Worm (Caenorhabditis elegans) whole organism, early embryonic: ENCODE data around the gene Y38A10A.2.

Source experiments
- F13C5.2 ChIP-seq: sonication (generic microtip); optimal IDR thresholded peaks from 2 replicates; lab custom pipeline; 2017; ENCODE audit warnings: mild to moderate bottlenecking, missing genetic modification characterization, inconsistent platforms, missing compliant biosample characterization
- aly-1 ChIP-seq: sonication (generic microtip); optimal IDR thresholded peaks from 2 replicates; lab custom pipeline; 2016; ENCODE audit warnings: missing genetic modification characterization, missing compliant biosample characterization
- ama-1 ChIP-seq: fragments of 150-350 bp; optimal IDR thresholded peaks from 2 replicates; lab custom pipeline; 2014
- ceh-13 ChIP-seq: fragments of 200-800 bp; sonication (Bioruptor generic); optimal IDR thresholded peaks from 2 replicates; lab custom pipeline; 2018; ENCODE audit warnings: mild to moderate bottlenecking, missing genetic modification characterization, missing compliant biosample characterization
- ceh-36 ChIP-seq: sonication (generic microtip); optimal IDR thresholded peaks from 2 replicates; lab custom pipeline; 2016; ENCODE audit warnings: missing genetic modification characterization, inconsistent platforms, missing compliant biosample characterization
- ets-7 ChIP-seq: sonication (generic microtip); optimal IDR thresholded peaks from 2 replicates; lab custom pipeline; 2016; ENCODE audit warnings: missing genotype, missing genetic modification characterization, missing compliant biosample characterization
- flt-1 ChIP-seq: fragments of 200-800 bp; sonication (Bioruptor generic); IDR thresholded peaks from 2 replicates; pipeline ENCODE4 v1.3.6; 2022; ENCODE audit warnings: missing genetic modification characterization, missing compliant biosample characterization
- hmg-4 ChIP-seq: fragments of 200-800 bp; sonication (Bioruptor generic); optimal IDR thresholded peaks from 2 replicates; lab custom pipeline; 2018; ENCODE audit warnings: mild to moderate bottlenecking, missing genetic modification characterization, missing compliant biosample characterization
- hnd-1 ChIP-seq: sonication (generic microtip); optimal IDR thresholded peaks from 2 replicates; lab custom pipeline; 2016; ENCODE audit warnings: missing genetic modification characterization, missing compliant biosample characterization
- pes-1 ChIP-seq: fragments of 200-800 bp; sonication (Bioruptor generic); IDR thresholded peaks from 2 replicates; pipeline ENCODE4 v1.3.6; 2022; ENCODE audit warnings: missing genetic modification reagents, missing genetic modification characterization, missing compliant biosample characterization
- scrt-1 ChIP-seq: fragments of 200-800 bp; sonication (Bioruptor generic); IDR thresholded peaks from 2 replicates; pipeline ENCODE4 v1.3.6; 2022; ENCODE audit warnings: missing genetic modification characterization, missing compliant biosample characterization
- tbx-11 ChIP-seq: fragments of 200-800 bp; sonication (Bioruptor generic); IDR thresholded peaks from 2 replicates; pipeline ENCODE4 v1.3.6; 2022; ENCODE audit warnings: missing genetic modification characterization, missing compliant biosample characterization
- tra-4 ChIP-seq: sonication (generic microtip); optimal IDR thresholded peaks from 2 replicates; lab custom pipeline; 2017; ENCODE audit warnings: missing genetic modification characterization, missing compliant biosample characterization

ce11 chrV:6044448-6044847 lies 18.8 kb downstream of the Y38A10A.2 start:
- no peak for TF ChIP-seq scrt-1 (GFP tag; lab: Robert Waterston, UW)
- no peak for TF ChIP-seq tbx-11 (GFP tag; lab: Robert Waterston, UW)
- no peak for TF ChIP-seq ama-1 (lab: Kevin White, UChicago)
- no peak for TF ChIP-seq F13C5.2 (tag; lab: Kevin White, UChicago)
- no peak for TF ChIP-seq pes-1 (GFP tag; lab: Robert Waterston, UW)
- no peak for TF ChIP-seq aly-1
- TF ChIP-seq ceh-36 (tag; lab: Kevin White, UChicago): no peak
- TF ChIP-seq ets-7: no peak
- TF ChIP-seq ceh-13: no peak
- TF ChIP-seq hmg-4 (GFP tag; lab: Kevin White, UChicago): no peak
- no peak for TF ChIP-seq hnd-1 (tag; lab: Kevin White, UChicago)
- no peak for TF ChIP-seq tra-4
- TF ChIP-seq flt-1: no peak
